Worm (Caenorhabditis elegans): ENCODE measurements around the gene tag-273.

ce11 chrIV:14481984-14482383 is 23.0 kb downstream of the tag-273 start, which contains the start of gene Y57G11A.4:
- TF ChIP-seq hnd-1 (tag; optimal IDR thresholded peaks at IDR 0.05) (no peak), ama-1 (optimal IDR thresholded peaks at IDR 0.05) (no peak), sea-1 (GFP tag; conservative IDR thresholded peaks at IDR 0.05) (no peak), F13C5.2 (tag; optimal IDR thresholded peaks at IDR 0.05) (no peak), tbx-37 (GFP tag; conservative IDR thresholded peaks at IDR 0.05) (no peak), hmbx-1 (tag; optimal IDR thresholded peaks at IDR 0.05) (no peak), ceh-36 (tag; optimal IDR thresholded peaks at IDR 0.05) (no peak), ets-7 (tag; optimal IDR thresholded peaks at IDR 0.05) (no peak), hmg-4 (GFP tag; optimal IDR thresholded peaks at IDR 0.05) (no peak), aly-1 (tag; optimal IDR thresholded peaks at IDR 0.05) (no peak)
